Fruit fly (Drosophila melanogaster) S2 (cell line): ENCODE measurements around the gene tut.
"Not testable (repeated sequence)": the region's sequence is repeated elsewhere in the genome, so short reads cannot be mapped to it uniquely, and the experiment has no call there.

ENCODE experiments used
- CG8478 ChIP-seq: fragments of >200 bp; optimal IDR thresholded peaks from 2 replicates; lab custom pipeline; 2018
- CTCF ChIP-seq, 2 experiments: fragments of >200 bp; optimal IDR thresholded peaks; 2 replicates each; lab custom pipeline; 2018

- TF ChIP-seq CTCF (optimal IDR thresholded peaks at IDR 0.05; lab: Kevin White, UChicago); CG8478 (lab: Kevin White, UChicago): not testable (repeated sequence)
Observed at dm6 chr3L:8238347-8238746, 27.8 kb upstream of the tut start, which contains the start of gene Dscam4.
